Fruit fly (Drosophila melanogaster): ENCODE measurements around the gene CG13116.

Gene CG13116

dm6 chr2L:9779147-9779546, 49.4 kb downstream of the CG13116 start (continued):
- TF ChIP-seq Dfd (GFP tag; optimal IDR thresholded peaks at IDR 0.05) (no peak), Doc3 (GFP tag; IDR thresholded peaks at IDR 0.05; ENCODE audit: partially characterized antibody) (no peak), CG5953 (GFP tag; IDR thresholded peaks at IDR 0.05) (no peak), Hsf (GFP tag; optimal IDR thresholded peaks at IDR 0.05) (no peak), CG2678 (tag; optimal IDR thresholded peaks at IDR 0.05) (peak; percentile 52), CG6272 (GFP tag; IDR thresholded peaks at IDR 0.05) (no peak), pros (GFP tag; optimal IDR thresholded peaks at IDR 0.05) (no peak), CG34224 (GFP tag; IDR thresholded peaks at IDR 0.05; ENCODE audit: partially characterized antibody) (no peak), gsb-n (tag; optimal IDR thresholded peaks at IDR 0.05) (no peak), Taf1 (GFP tag; IDR thresholded peaks at IDR 0.05) (no peak), Mes4 (GFP tag; optimal IDR thresholded peaks at IDR 0.05) (no peak), Lhr (GFP tag; optimal IDR thresholded peaks at IDR 0.05) (no peak), ewg (GFP tag; optimal IDR thresholded peaks at IDR 0.05) (no peak), trem (tag; optimal IDR thresholded peaks at IDR 0.05) (no peak), CG14710 (tag; optimal IDR thresholded peaks at IDR 0.05) (no peak), CG8089 (GFP tag; optimal IDR thresholded peaks at IDR 0.05) (no peak), CG3838 (GFP tag; optimal IDR thresholded peaks at IDR 0.05) (no peak), cad (GFP tag; optimal IDR thresholded peaks at IDR 0.05) (no peak), CG3281 (GFP tag; optimal IDR thresholded peaks at IDR 0.05) (peak; percentile 44), Dll (GFP tag; IDR thresholded peaks at IDR 0.05; ENCODE audit: partially characterized antibody) (no peak), Trl (optimal IDR thresholded peaks at IDR 0.05) (no peak), Trl (GFP tag; optimal IDR thresholded peaks at IDR 0.05) (no peak), repo (GFP tag; optimal IDR thresholded peaks at IDR 0.05) (no peak), CG14050 (GFP tag; IDR thresholded peaks at IDR 0.05) (no peak), Sry-δ (GFP tag; optimal IDR thresholded peaks at IDR 0.05) (no peak), dmrt99B (tag; optimal IDR thresholded peaks at IDR 0.05) (no peak), CG4820 (GFP tag; optimal IDR thresholded peaks at IDR 0.05) (no peak), CG7271 (tag; optimal IDR thresholded peaks at IDR 0.05) (no peak), CG14014 (GFP tag; IDR thresholded peaks at IDR 0.05) (no peak), odd (GFP tag; optimal IDR thresholded peaks at IDR 0.05) (no peak), CG16863 (GFP tag; optimal IDR thresholded peaks at IDR 0.05) (peak; percentile 28), CG33213 (GFP tag; optimal IDR thresholded peaks at IDR 0.05) (no peak), onecut (GFP tag; IDR thresholded peaks at IDR 0.05) (no peak), bowl (GFP tag; IDR thresholded peaks at IDR 0.05) (no peak), CG8388 (GFP tag; optimal IDR thresholded peaks at IDR 0.05) (peak; percentile 5), chn (GFP tag; optimal IDR thresholded peaks at IDR 0.05) (no peak), CG11696 (GFP tag; IDR thresholded peaks at IDR 0.05) (no peak), ara (GFP tag; IDR thresholded peaks at IDR 0.05) (no peak), CG2120 (GFP tag; optimal IDR thresholded peaks at IDR 0.05) (peak; percentile 73), CG3847 (GFP tag; IDR thresholded peaks at IDR 0.05) (peak; percentile 29; the same call in 1 of the 2 replicates), Opbp (GFP tag; IDR thresholded peaks at IDR 0.05; ENCODE audit: partially characterized antibody) (no peak), CG6689 (GFP tag; IDR thresholded peaks at IDR 0.05) (no peak), kay (GFP tag; optimal IDR thresholded peaks at IDR 0.05) (no peak), Ada2b (GFP tag; IDR thresholded peaks at IDR 0.05) (no peak), CG18476 (GFP tag; optimal IDR thresholded peaks at IDR 0.05) (no peak), CG8924 (tag; optimal IDR thresholded peaks at IDR 0.05) (peak; percentile 25), wek (GFP tag; optimal IDR thresholded peaks at IDR 0.05) (no peak), CG7556 (GFP tag; optimal IDR thresholded peaks at IDR 0.05) (peak; percentile 42), BtbVII (GFP tag; optimal IDR thresholded peaks at IDR 0.05) (no peak), CG11093 (GFP tag; IDR thresholded peaks at IDR 0.05) (no peak), Neu2 (GFP tag; optimal IDR thresholded peaks at IDR 0.05; ENCODE audit: borderline replicate concordance) (no peak), eyg (GFP tag; optimal IDR thresholded peaks at IDR 0.05) (no peak), BEAF-32 (GFP tag; optimal IDR thresholded peaks at IDR 0.05) (no peak)
